Worm (Caenorhabditis elegans): ENCODE results near the gene vps-50.

vps-50 gene

ce11 chrIII:10902341-10902740, 33.3 kb downstream of the vps-50 start, which contains the start of gene unc-119:
Gene unc-119 (plus strand): TSS chrIII:10902641.
- no peak for TF ChIP-seq nhr-19 (GFP tag; conservative IDR thresholded peaks at IDR 0.05)
- no peak for TF ChIP-seq fos-1 (tag; optimal IDR thresholded peaks at IDR 0.05)

- peak; percentile 80 for TF ChIP-seq pax-3 (tag; optimal IDR thresholded peaks at IDR 0.05)
- peak; percentile 79 for TF ChIP-seq lin-14 (GFP tag; optimal IDR thresholded peaks at IDR 0.05)
- no peak for TF ChIP-seq lin-13 (GFP tag; optimal IDR thresholded peaks at IDR 0.05)
- no peak for TF ChIP-seq F16B12.6 (tag; optimal IDR thresholded peaks at IDR 0.05)
- TF ChIP-seq mab-9 (GFP tag; IDR thresholded peaks at IDR 0.05): no peak
- TF ChIP-seq nhr-28 (tag; optimal IDR thresholded peaks at IDR 0.05): no peak
- no peak for TF ChIP-seq grh-1 (GFP tag; IDR thresholded peaks at IDR 0.05)
- peak; percentile 45 for TF ChIP-seq swsn-7 (tag; optimal IDR thresholded peaks at IDR 0.05)
- TF ChIP-seq fkh-4 (tag; optimal IDR thresholded peaks at IDR 0.05; ENCODE audit: borderline replicate concordance): no peak
- TF ChIP-seq lin-35 (GFP tag; optimal IDR thresholded peaks at IDR 0.05): no peak
- peak; percentile 50 for TF ChIP-seq ztf-4 (tag; optimal IDR thresholded peaks at IDR 0.05)
- no peak for TF ChIP-seq C04F5.9 (tag; optimal IDR thresholded peaks at IDR 0.05)
- TF ChIP-seq tbx-2 (tag; optimal IDR thresholded peaks at IDR 0.05): peak; percentile 8
- no peak for TF ChIP-seq alr-1 (tag; optimal IDR thresholded peaks at IDR 0.05; ENCODE audit: borderline replicate concordance)
- TF ChIP-seq xbp-1 (tag; optimal IDR thresholded peaks at IDR 0.05): peak; percentile 59
- no peak for TF ChIP-seq hpl-2 (GFP tag; optimal IDR thresholded peaks at IDR 0.05)
- TF ChIP-seq ceh-90 (tag; optimal IDR thresholded peaks at IDR 0.05): no peak
- no peak for TF ChIP-seq jun-1 (tag; optimal IDR thresholded peaks at IDR 0.05)
- no peak for TF ChIP-seq ztf-11 (tag; optimal IDR thresholded peaks at IDR 0.05)
- TF ChIP-seq ceh-8 (GFP tag; optimal IDR thresholded peaks at IDR 0.05): no peak
- TF ChIP-seq ama-1 (optimal IDR thresholded peaks at IDR 0.05): no peak
- peak; percentile 14 for TF ChIP-seq lir-3 (tag; optimal IDR thresholded peaks at IDR 0.05; ENCODE audit: poor library complexity)
- no peak for TF ChIP-seq tlp-1 (tag; optimal IDR thresholded peaks at IDR 0.05)
- TF ChIP-seq C16A3.4 (tag; optimal IDR thresholded peaks at IDR 0.05): no peak
- peak; percentile 98 for TF ChIP-seq fkh-8 (tag; optimal IDR thresholded peaks at IDR 0.05)
- TF ChIP-seq nhr-19 (GFP tag; conservative IDR thresholded peaks at IDR 0.05): no peak
- TF ChIP-seq nhr-237 (tag; optimal IDR thresholded peaks at IDR 0.05): no peak
- TF ChIP-seq mep-1 (tag; optimal IDR thresholded peaks at IDR 0.05): peak; percentile 42
- TF ChIP-seq fkh-10 (GFP tag; optimal IDR thresholded peaks at IDR 0.05): peak; percentile 50
- TF ChIP-seq ceh-82 (tag; optimal IDR thresholded peaks at IDR 0.05): peak in 1 of 3 experiments; percentile 37
- TF ChIP-seq egl-27 (tag; optimal IDR thresholded peaks at IDR 0.05): no peak
- peak; percentile 10 to 30 for TF ChIP-seq lsy-2 (tag; optimal IDR thresholded peaks at IDR 0.05)
- no peak for TF ChIP-seq sup-37 (GFP tag; optimal IDR thresholded peaks at IDR 0.05)
- TF ChIP-seq nhr-11 (tag; optimal IDR thresholded peaks at IDR 0.05): peak; percentile 60
- no peak for TF ChIP-seq elt-3 (tag; optimal IDR thresholded peaks at IDR 0.05)
- TF ChIP-seq unc-86 (tag; optimal IDR thresholded peaks at IDR 0.05): peak; percentile 12
- TF ChIP-seq ceh-63 (GFP tag; optimal IDR thresholded peaks at IDR 0.05): no peak
- TF ChIP-seq zag-1 (tag; optimal IDR thresholded peaks at IDR 0.05): no peak
- TF ChIP-seq irx-1 (tag; optimal IDR thresholded peaks at IDR 0.05): no peak
- no peak for TF ChIP-seq lin-39 (tag; optimal IDR thresholded peaks at IDR 0.05)
- TF ChIP-seq egl-13 (tag; optimal IDR thresholded peaks at IDR 0.05): peak; percentile 63
- TF ChIP-seq snu-23 (GFP tag; optimal IDR thresholded peaks at IDR 0.05): peak; percentile 43
- TF ChIP-seq aly-2 (tag; optimal IDR thresholded peaks at IDR 0.05): no peak
- no peak for TF ChIP-seq unc-30 (tag; optimal IDR thresholded peaks at IDR 0.05)
- no peak for TF ChIP-seq nhr-12 (tag; optimal IDR thresholded peaks at IDR 0.05)
- peak; percentile 80 for TF ChIP-seq nhr-47 (tag; optimal IDR thresholded peaks at IDR 0.05)
- no peak for TF ChIP-seq aha-1 (tag; optimal IDR thresholded peaks at IDR 0.05)
- peak; percentile 82 for TF ChIP-seq dsc-1 (tag; optimal IDR thresholded peaks at IDR 0.05)
- no peak for TF ChIP-seq vab-15 (tag; optimal IDR thresholded peaks at IDR 0.05)
- no peak for TF ChIP-seq rnt-1 (tag; optimal IDR thresholded peaks at IDR 0.05)
Measured at ce11 chrIII:10903009-10903609, 34.1 kb downstream of the vps-50 start.

Measured in whole organism, L1 larva.